Fruit fly (Drosophila melanogaster) whole organism, embryonic: ENCODE results near the gene CG46467.

Experiments
- Asciz ChIP-seq: fragments of 200-800 bp; sonication (Bioruptor generic); optimal IDR thresholded peaks from 2 replicates; lab custom pipeline; 2017; ENCODE audit warnings: missing biosample characterization, mild to moderate bottlenecking, missing genetic modification characterization, missing genetic modification reagents
- CG12659 ChIP-seq: fragments of 200-800 bp; sonication (Bioruptor generic); optimal IDR thresholded peaks from 3 replicates; lab custom pipeline; 2017; ENCODE audit warnings: mild to moderate bottlenecking, missing biosample characterization, missing genetic modification reagents, missing genetic modification characterization
- CG13287 ChIP-seq: fragments of 200-800 bp; sonication (Bioruptor generic); IDR thresholded peaks from 2 replicates; pipeline ENCODE4 v1.3.6; 2022; ENCODE audit warnings: missing biosample characterization, missing genetic modification characterization; ENCODE audit not compliant: partially characterized antibody
- CG14965 ChIP-seq: fragments of 200-800 bp; sonication (Bioruptor generic); optimal IDR thresholded peaks from 2 replicates; lab custom pipeline; 2016; ENCODE audit warnings: missing biosample characterization, missing genetic modification characterization, borderline replicate concordance
- CG1529 ChIP-seq: fragments of 200-800 bp; sonication (Bioruptor generic); optimal IDR thresholded peaks from 3 replicates; lab custom pipeline; 2018; ENCODE audit warnings: missing biosample characterization, missing genetic modification characterization
- CG15514 ChIP-seq: fragments of 200-800 bp; sonication (Bioruptor generic); optimal IDR thresholded peaks from 3 replicates; lab custom pipeline; 2017; ENCODE audit warnings: missing biosample characterization, missing genetic modification characterization, mild to moderate bottlenecking, moderate library complexity, missing genetic modification reagents
- CG16779 ChIP-seq: fragments of 200-800 bp; sonication (Bioruptor generic); IDR thresholded peaks from 2 replicates; pipeline ENCODE4 v1.3.6; 2022; ENCODE audit warnings: missing biosample characterization, missing genetic modification characterization
- CG17361 ChIP-seq: fragments of 200-800 bp; sonication (Bioruptor generic); IDR thresholded peaks from 3 replicates; pipeline ENCODE4 v1.3.6; 2022; ENCODE audit warnings: missing biosample characterization, missing genetic modification characterization
- CG17385 ChIP-seq: fragments of 200-800 bp; sonication (Bioruptor generic); optimal IDR thresholded peaks from 3 replicates; lab custom pipeline; 2018; ENCODE audit warnings: missing biosample characterization, mild to moderate bottlenecking, missing genetic modification characterization
- CG17802 ChIP-seq: fragments of 200-800 bp; sonication (Bioruptor generic); optimal IDR thresholded peaks from 2 replicates; lab custom pipeline; 2018; ENCODE audit warnings: missing biosample characterization, mild to moderate bottlenecking, missing genetic modification characterization, moderate library complexity
- CG17829 ChIP-seq: fragments of 200-800 bp; optimal IDR thresholded peaks from 2 replicates; lab custom pipeline; 2019; ENCODE audit warnings: missing biosample characterization, mild to moderate bottlenecking, missing genetic modification characterization, moderate library complexity
- CG18011 ChIP-seq: fragments of 200-800 bp; sonication (Bioruptor generic); optimal IDR thresholded peaks from 2 replicates; lab custom pipeline; 2017; ENCODE audit warnings: missing biosample characterization, missing genetic modification characterization, mild to moderate bottlenecking, moderate library complexity, missing genotype
- CG32772 ChIP-seq: fragments of 200-800 bp; sonication (Bioruptor generic); IDR thresholded peaks from 2 replicates; pipeline ENCODE4 v1.3.6; 2022; ENCODE audit warnings: missing biosample characterization, missing genetic modification characterization
- CG34376 ChIP-seq: fragments of 200-800 bp; sonication (Bioruptor generic); optimal IDR thresholded peaks from 2 replicates; lab custom pipeline; 2018; ENCODE audit warnings: missing biosample characterization, mild to moderate bottlenecking, missing genetic modification characterization
- CG6272 ChIP-seq: fragments of 200-800 bp; sonication (Bioruptor generic); IDR thresholded peaks from 2 replicates; pipeline ENCODE4 v1.3.6; 2022; ENCODE audit warnings: missing biosample characterization, missing genetic modification characterization
- CG6791 ChIP-seq: fragments of 200-800 bp; sonication (Bioruptor generic); IDR thresholded peaks from 3 replicates; pipeline ENCODE4 v1.3.6; 2022; ENCODE audit warnings: missing biosample characterization, missing genetic modification characterization; ENCODE audit not compliant: partially characterized antibody
- CG7928 ChIP-seq: fragments of 200-800 bp; sonication (Bioruptor generic); optimal IDR thresholded peaks from 2 replicates; lab custom pipeline; 2017; ENCODE audit warnings: missing biosample characterization, mild to moderate bottlenecking, missing genetic modification characterization
- CG8388 ChIP-seq: fragments of 200-800 bp; sonication (Bioruptor generic); optimal IDR thresholded peaks from 2 replicates; lab custom pipeline; 2019; ENCODE audit warnings: missing biosample characterization, mild to moderate bottlenecking, missing genetic modification characterization, moderate library complexity
- CkIIα-i1 ChIP-seq: fragments of 200-800 bp; sonication (Bioruptor generic); IDR thresholded peaks from 2 replicates; pipeline ENCODE4 v1.3.6; 2022; ENCODE audit warnings: missing biosample characterization, missing genetic modification characterization
- Dip3 ChIP-seq: fragments of 200-800 bp; sonication (Bioruptor generic); optimal IDR thresholded peaks from 3 replicates; lab custom pipeline; 2016; ENCODE audit warnings: missing biosample characterization, missing genetic modification characterization
- ERR ChIP-seq: fragments of 200-800 bp; sonication (Bioruptor generic); optimal IDR thresholded peaks from 2 replicates; lab custom pipeline; 2016; ENCODE audit warnings: missing biosample characterization, missing genetic modification characterization
- Elba2 ChIP-seq: fragments of 200-800 bp; sonication (Bioruptor generic); optimal IDR thresholded peaks from 3 replicates; lab custom pipeline; 2016; ENCODE audit warnings: missing biosample characterization, missing genetic modification characterization
- Hey ChIP-seq: fragments of 200-800 bp; sonication (Bioruptor generic); optimal IDR thresholded peaks from 3 replicates; lab custom pipeline; 2018; ENCODE audit warnings: missing biosample characterization, mild to moderate bottlenecking, missing genetic modification characterization
- Hr3 ChIP-seq: fragments of 200-800 bp; sonication (Bioruptor generic); optimal IDR thresholded peaks from 3 replicates; lab custom pipeline; 2016; ENCODE audit warnings: missing biosample characterization, missing genetic modification characterization
- Hsf ChIP-seq: fragments of 200-800 bp; sonication (Bioruptor generic); optimal IDR thresholded peaks from 3 replicates; lab custom pipeline; 2016; ENCODE audit warnings: missing biosample characterization, missing genetic modification characterization
- Neu2 ChIP-seq: fragments of 200-800 bp; sonication (Bioruptor generic); optimal IDR thresholded peaks from 3 replicates; lab custom pipeline; 2016; ENCODE audit warnings: missing biosample characterization, missing genetic modification characterization, borderline replicate concordance
- Oaz ChIP-seq: fragments of 200-800 bp; sonication (Bioruptor generic); IDR thresholded peaks from 2 replicates; pipeline ENCODE4 v1.3.6; 2022; ENCODE audit warnings: missing biosample characterization, missing genetic modification characterization
- Optix ChIP-seq: fragments of 200-800 bp; sonication (Bioruptor generic); IDR thresholded peaks from 3 replicates; pipeline ENCODE4 v1.3.6; 2022; ENCODE audit warnings: missing biosample characterization, missing genetic modification characterization
- Side ChIP-seq: fragments of 200-800 bp; sonication (Bioruptor generic); optimal IDR thresholded peaks from 2 replicates; lab custom pipeline; 2016; ENCODE audit warnings: missing biosample characterization, missing genetic modification characterization
- bbx ChIP-seq: fragments of 200-800 bp; sonication (Bioruptor generic); IDR thresholded peaks from 2 replicates; pipeline ENCODE4 v1.3.6; 2022; ENCODE audit warnings: missing biosample characterization, missing genetic modification characterization; ENCODE audit not compliant: partially characterized antibody
- cas ChIP-seq: fragments of 200-800 bp; sonication (Bioruptor generic); IDR thresholded peaks from 2 replicates; pipeline ENCODE4 v1.3.6; 2022; ENCODE audit warnings: missing biosample characterization, missing genetic modification characterization
- chm ChIP-seq: fragments of 200-800 bp; sonication (Bioruptor generic); IDR thresholded peaks from 2 replicates; pipeline ENCODE4 v1.3.6; 2022; ENCODE audit warnings: missing biosample characterization, missing genetic modification characterization
- crol ChIP-seq: fragments of 200-800 bp; sonication (Bioruptor generic); IDR thresholded peaks from 2 replicates; pipeline ENCODE4 v1.3.6; 2022; ENCODE audit warnings: missing biosample characterization, missing genetic modification characterization
- crp ChIP-seq, 2 experiments: fragments of 200-800 bp; sonication (Bioruptor generic); optimal IDR thresholded peaks; 2 replicates in 1 of 2; 3 replicates in 1 of 2; lab custom pipeline; 2017; ENCODE audit warnings: missing biosample characterization in 2 of 2, missing genetic modification characterization in 2 of 2, mild to moderate bottlenecking in 1 of 2, moderate library complexity in 1 of 2
- dan ChIP-seq: fragments of 200-800 bp; sonication (Bioruptor generic); IDR thresholded peaks from 2 replicates; pipeline ENCODE4 v1.3.6; 2022; ENCODE audit warnings: missing biosample characterization, missing genetic modification characterization
- dati ChIP-seq: fragments of 200-800 bp; sonication (Bioruptor generic); IDR thresholded peaks from 2 replicates; pipeline ENCODE4 v1.3.6; 2022; ENCODE audit warnings: missing biosample characterization, missing genetic modification characterization
- ems ChIP-seq: fragments of 200-800 bp; sonication (Bioruptor generic); optimal IDR thresholded peaks from 3 replicates; lab custom pipeline; 2016; ENCODE audit warnings: missing biosample characterization, missing genetic modification characterization
- esg ChIP-seq: fragments of 200-800 bp; sonication (Bioruptor generic); conservative IDR thresholded peaks from 2 replicates; pipeline ENCODE4 v1.3.6; 2022; ENCODE audit warnings: missing biosample characterization, missing genetic modification characterization
- ewg ChIP-seq: fragments of 200-800 bp; sonication (Bioruptor generic); optimal IDR thresholded peaks from 3 replicates; lab custom pipeline; 2017; ENCODE audit warnings: mild to moderate bottlenecking, missing biosample characterization, missing genetic modification reagents, missing genetic modification characterization
- fd64A ChIP-seq: fragments of 200-800 bp; sonication (Bioruptor generic); optimal IDR thresholded peaks from 3 replicates; lab custom pipeline; 2018; ENCODE audit warnings: missing biosample characterization, mild to moderate bottlenecking, missing genetic modification characterization
- gsb ChIP-seq: fragments of 200-800 bp; sonication (Bioruptor generic); IDR thresholded peaks from 2 replicates; pipeline ENCODE4 v1.3.6; 2022; ENCODE audit warnings: missing biosample characterization, missing genetic modification characterization
- jing ChIP-seq: fragments of 200-800 bp; sonication (Bioruptor generic); optimal IDR thresholded peaks from 2 replicates; lab custom pipeline; 2018; ENCODE audit warnings: missing biosample characterization, mild to moderate bottlenecking, missing genetic modification characterization
- klu ChIP-seq: fragments of 200-800 bp; sonication (Bioruptor generic); IDR thresholded peaks from 2 replicates; pipeline ENCODE4 v1.3.6; 2022; ENCODE audit warnings: missing biosample characterization, missing genetic modification characterization
- luna ChIP-seq: fragments of 200-800 bp; sonication (Bioruptor generic); optimal IDR thresholded peaks from 2 replicates; lab custom pipeline; 2016; ENCODE audit warnings: missing biosample characterization, missing genetic modification characterization
- nerfin-1 ChIP-seq: fragments of 200-800 bp; sonication (Bioruptor generic); optimal IDR thresholded peaks from 3 replicates; lab custom pipeline; 2019; ENCODE audit warnings: missing biosample characterization, mild to moderate bottlenecking, missing genetic modification characterization, moderate library complexity
- so ChIP-seq: fragments of 200-800 bp; sonication (Bioruptor generic); IDR thresholded peaks from 3 replicates; pipeline ENCODE4 v1.3.6; 2022; ENCODE audit warnings: missing biosample characterization, missing genetic modification characterization
- tio ChIP-seq: fragments of 200-800 bp; sonication (Bioruptor generic); optimal IDR thresholded peaks from 2 replicates; lab custom pipeline; 2017; ENCODE audit warnings: missing biosample characterization, missing genetic modification characterization, inconsistent platforms
- toy ChIP-seq: fragments of 200-800 bp; sonication (Bioruptor generic); IDR thresholded peaks from 2 replicates; pipeline ENCODE4 v1.3.6; 2022; ENCODE audit warnings: missing biosample characterization, missing genetic modification characterization
- vfl ChIP-seq: fragments of 200-800 bp; sonication (Bioruptor generic); optimal IDR thresholded peaks from 2 replicates; lab custom pipeline; 2016; ENCODE audit warnings: missing biosample characterization, missing genetic modification characterization

Gene CG46467

DNA sequence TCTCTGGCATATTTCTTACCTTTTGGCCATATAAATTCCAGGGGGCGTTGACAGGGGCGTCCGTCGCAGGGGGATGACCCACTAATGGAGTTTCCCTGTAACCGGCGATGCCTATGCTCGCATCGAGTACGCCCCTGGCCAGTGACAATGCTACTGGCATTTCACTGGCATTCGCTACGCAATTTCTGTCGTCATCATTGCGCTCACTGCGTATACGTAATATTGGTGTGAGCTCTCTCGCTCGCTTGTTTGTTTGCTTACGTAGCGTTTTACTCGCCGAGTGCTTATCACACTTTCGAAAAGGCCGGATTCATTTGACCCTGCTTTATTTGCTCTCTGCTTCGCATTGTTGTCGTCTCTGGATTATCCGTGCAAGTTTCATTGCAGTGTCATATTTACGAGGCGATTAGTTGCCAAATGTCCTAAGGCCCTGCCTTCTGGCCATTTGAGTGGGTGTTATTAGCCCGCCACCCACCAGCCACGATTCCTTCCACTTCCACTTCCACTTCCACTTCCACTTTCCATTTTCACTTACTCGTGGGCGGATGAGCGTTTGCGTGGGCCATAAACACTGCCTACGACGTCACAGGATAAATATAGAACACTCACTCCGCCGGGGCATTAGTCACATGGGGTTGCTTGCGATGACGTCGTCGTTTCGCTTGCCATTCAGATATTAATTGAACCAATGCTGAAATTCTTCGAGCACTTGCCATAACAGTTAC lies 10.1 kb downstream of the CG46467 start (continued):
- TF ChIP-seq CG34376 (GFP tag; lab: Kevin White, UChicago): peak; percentile 47
- peak; percentile 47 for TF ChIP-seq Dip3 (GFP tag; lab: Kevin White, UChicago)
- TF ChIP-seq Elba2 (GFP tag; lab: Kevin White, UChicago): no peak
- peak; percentile 55 for TF ChIP-seq ERR (GFP tag; lab: Kevin White, UChicago)
- TF ChIP-seq CG17385: peak; percentile 39
- peak; percentile 53; the same call in 1 of the 2 replicates for TF ChIP-seq CG6272 (GFP tag; lab: Robert Waterston, UW)
- no peak for TF ChIP-seq dan (GFP tag; lab: Robert Waterston, UW)
- TF ChIP-seq CG7928 (GFP tag; lab: Kevin White, UChicago): no peak
- TF ChIP-seq so (GFP tag; lab: Robert Waterston, UW): 0 out of 3 replicates have a peak, but pooled peaks have one; percentile 17
- TF ChIP-seq CG17361 (GFP tag; lab: Robert Waterston, UW): peak; percentile 28; the same call in 1 of the 3 replicates
- TF ChIP-seq chm (GFP tag; lab: Robert Waterston, UW): peak; percentile 64; the same call in 1 of the 2 replicates
- peak; percentile 49; the same call in 1 of the 2 replicates for TF ChIP-seq toy (GFP tag; lab: Robert Waterston, UW)
- no peak for TF ChIP-seq bbx (GFP tag; lab: Robert Waterston, UW)
- TF ChIP-seq dati (GFP tag; lab: Robert Waterston, UW): 0 out of 2 replicates have a peak, but pooled peaks have one; percentile 10
- TF ChIP-seq ewg: no peak
- peak; percentile 23; the same call in 1 of the 2 replicates for TF ChIP-seq crol (GFP tag; lab: Robert Waterston, UW)
- TF ChIP-seq crp (GFP tag; optimal IDR thresholded peaks at IDR 0.05; lab: Kevin White, UChicago): no peak
- TF ChIP-seq esg (GFP tag; lab: Robert Waterston, UW): peak; percentile 17; the same call in 1 of the 2 replicates
- no peak for TF ChIP-seq CG6791 (GFP tag; lab: Robert Waterston, UW)
- no peak for TF ChIP-seq CkIIα-i1 (GFP tag; lab: Robert Waterston, UW)
- 0 out of 2 replicates have a peak, but pooled peaks have one; percentile 30 for TF ChIP-seq klu (GFP tag; lab: Robert Waterston, UW)
- TF ChIP-seq Optix: no peak
- TF ChIP-seq luna (GFP tag; lab: Kevin White, UChicago): peak; percentile 6
- peak; percentile 3 for TF ChIP-seq Side (GFP tag; lab: Kevin White, UChicago)
- no peak for TF ChIP-seq fd64A (GFP tag; lab: Kevin White, UChicago)
- TF ChIP-seq CG15514: peak; percentile 42
- TF ChIP-seq Hr3 (GFP tag; lab: Kevin White, UChicago): peak; percentile 16
- peak; percentile 48 for TF ChIP-seq CG12659 (GFP tag; lab: Kevin White, UChicago)
- TF ChIP-seq Asciz (GFP tag; lab: Kevin White, UChicago): no peak
- TF ChIP-seq tio (GFP tag; lab: Kevin White, UChicago): no peak
- peak; percentile 68 for TF ChIP-seq gsb
- TF ChIP-seq CG18011 (GFP tag; lab: Kevin White, UChicago): no peak
- peak; percentile 60 for TF ChIP-seq CG16779 (GFP tag; lab: Robert Waterston, UW)
- peak; percentile 14; the same call in 1 of the 2 replicates for TF ChIP-seq Oaz (GFP tag; lab: Robert Waterston, UW)
- peak; percentile 52 for TF ChIP-seq vfl (GFP tag; lab: Kevin White, UChicago)
- peak; percentile 48 for TF ChIP-seq Hey (tag; lab: Kevin White, UChicago)
- TF ChIP-seq CG1529 (GFP tag; lab: Kevin White, UChicago): no peak
- no peak for TF ChIP-seq CG13287 (GFP tag; lab: Robert Waterston, UW)
- TF ChIP-seq cas (GFP tag; lab: Robert Waterston, UW): peak; percentile 53; the same call in 1 of the 2 replicates
- no peak for TF ChIP-seq Neu2 (GFP tag; lab: Kevin White, UChicago)
- no peak for TF ChIP-seq CG14965
- TF ChIP-seq Hsf (GFP tag; lab: Kevin White, UChicago): peak; percentile 46
- no peak for TF ChIP-seq CG8388
- no peak for TF ChIP-seq CG17829 (tag; lab: Kevin White, UChicago)
- no peak for TF ChIP-seq CG17802 (tag; lab: Kevin White, UChicago)
- peak; percentile 55 for TF ChIP-seq CG32772 (GFP tag; lab: Robert Waterston, UW)
- peak; percentile 31 for TF ChIP-seq ems (GFP tag; lab: Kevin White, UChicago)
- no peak for TF ChIP-seq nerfin-1 (tag; lab: Kevin White, UChicago)
- no peak for TF ChIP-seq jing
